Worm (Caenorhabditis elegans): ENCODE measurements around the gene Y44A6D.7.

DNA sequence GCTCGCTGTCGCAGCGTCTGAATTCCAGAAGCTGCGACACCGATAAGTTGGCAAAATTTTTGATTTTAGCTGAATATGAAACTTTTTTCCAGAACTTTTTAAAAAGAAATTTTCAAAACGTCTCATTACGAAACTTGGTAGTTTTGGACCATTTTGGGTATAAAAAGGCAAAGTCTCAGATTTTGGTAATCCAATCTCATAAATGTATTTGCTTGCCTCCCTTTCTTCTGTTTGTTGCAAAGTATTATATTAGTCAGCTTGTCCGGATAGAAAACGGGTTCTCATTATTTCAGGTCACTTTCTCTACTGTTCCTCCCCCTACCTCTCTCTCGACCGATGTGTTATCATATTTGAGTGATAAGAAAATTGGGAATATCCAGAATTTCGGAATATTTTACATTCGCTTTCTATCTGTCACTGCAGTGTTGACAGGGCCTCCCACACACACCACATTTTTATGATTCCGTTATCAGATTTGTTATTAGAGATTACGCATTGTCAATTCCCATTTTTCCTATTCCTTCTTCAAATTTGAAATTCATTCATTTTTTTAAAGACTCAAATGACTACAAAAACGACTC lies 39.1 kb downstream of the Y44A6D.7 start, which contains the start of gene F31D4.5:
- TF ChIP-seq elt-2 (tag; optimal IDR thresholded peaks at IDR 0.05) (no peak), blmp-1 (tag; optimal IDR thresholded peaks at IDR 0.05) (no peak), snpc-4 (tag; optimal IDR thresholded peaks at IDR 0.05) (no peak), fkh-10 (GFP tag; optimal IDR thresholded peaks at IDR 0.05) (no peak), nhr-237 (tag; optimal IDR thresholded peaks at IDR 0.05) (no peak), lsy-2 (tag; optimal IDR thresholded peaks at IDR 0.05) (no peak), jun-1 (tag; optimal IDR thresholded peaks at IDR 0.05) (no peak), ama-1 (optimal IDR thresholded peaks at IDR 0.05) (no peak), nhr-77 (tag; optimal IDR thresholded peaks at IDR 0.05) (no peak)

Data from whole organism, L1 larva.